Worm (Caenorhabditis elegans) whole organism, mixed stage, embryonic: Measurements from ENCODE around the gene T14G12.6.

Source experiments
- M03D4.4 ChIP-seq: sonication (generic microtip); optimal IDR thresholded peaks from 2 replicates; lab custom pipeline; 2017; ENCODE audit warnings: mild to moderate bottlenecking, missing genetic modification characterization, missing compliant biosample characterization
- bed-3 ChIP-seq: fragments of 200-800 bp; sonication (Bioruptor generic); optimal IDR thresholded peaks from 3 replicates; lab custom pipeline; 2018; ENCODE audit warnings: mild to moderate bottlenecking, missing genetic modification characterization, moderate library complexity, missing compliant biosample characterization
- blmp-1 ChIP-seq: fragments of 150-350 bp; optimal IDR thresholded peaks from 2 replicates; lab custom pipeline; 2014; ENCODE audit warnings: missing biosample characterization, missing genetic modification characterization
- ceh-39 ChIP-seq: fragments of 150-350 bp; optimal IDR thresholded peaks from 2 replicates; lab custom pipeline; 2014; ENCODE audit warnings: missing biosample characterization, missing genetic modification characterization
- ceh-43 ChIP-seq: fragments of 200-800 bp; sonication (Bioruptor generic); optimal IDR thresholded peaks from 2 replicates; lab custom pipeline; 2018; ENCODE audit warnings: mild to moderate bottlenecking, missing genetic modification characterization, moderate library complexity, missing compliant biosample characterization
- ceh-83 ChIP-seq: fragments of 200-800 bp; sonication (Bioruptor generic); optimal IDR thresholded peaks from 2 replicates; lab custom pipeline; 2018; ENCODE audit warnings: mild to moderate bottlenecking, missing genetic modification characterization, missing compliant biosample characterization
- ces-1 ChIP-seq: fragments of 150-350 bp; optimal IDR thresholded peaks from 2 replicates; lab custom pipeline; 2014; ENCODE audit warnings: missing biosample characterization, missing genetic modification reagents, missing genetic modification characterization
- drap-1 ChIP-seq: fragments of 200-800 bp; sonication (Bioruptor generic); optimal IDR thresholded peaks from 3 replicates; lab custom pipeline; 2018; ENCODE audit warnings: mild to moderate bottlenecking, missing genetic modification characterization, missing compliant biosample characterization
- elt-1 ChIP-seq: sonication (generic microtip); optimal IDR thresholded peaks from 2 replicates; lab custom pipeline; 2017; ENCODE audit warnings: missing genetic modification characterization, mild to moderate bottlenecking, missing compliant biosample characterization, antibody characterized with exemption, moderate library complexity, borderline replicate concordance; ENCODE audit not compliant: insufficient read depth
- elt-3 ChIP-seq: fragments of 150-350 bp; optimal IDR thresholded peaks from 2 replicates; lab custom pipeline; 2014; ENCODE audit warnings: missing biosample characterization, missing genetic modification characterization
- flh-1 ChIP-seq: fragments of 200-800 bp; sonication (Bioruptor generic); optimal IDR thresholded peaks from 2 replicates; lab custom pipeline; 2018; ENCODE audit warnings: mild to moderate bottlenecking, missing genetic modification characterization, moderate library complexity, missing compliant biosample characterization
- ham-2 ChIP-seq: fragments of 200-800 bp; sonication (Bioruptor generic); optimal IDR thresholded peaks from 2 replicates; lab custom pipeline; 2018; ENCODE audit warnings: mild to moderate bottlenecking, missing genetic modification characterization, missing compliant biosample characterization
- hlh-1 ChIP-seq: fragments of 150-350 bp; optimal IDR thresholded peaks from 2 replicates; lab custom pipeline; 2014; ENCODE audit warnings: missing biosample characterization, missing genetic modification reagents, missing genetic modification characterization
- lin-13 ChIP-seq: fragments of 150-350 bp; optimal IDR thresholded peaks from 2 replicates; lab custom pipeline; 2014; ENCODE audit warnings: missing biosample characterization, missing genetic modification characterization
- lin-32 ChIP-seq: fragments of 200-800 bp; sonication (Bioruptor generic); optimal IDR thresholded peaks from 2 replicates; lab custom pipeline; 2018; ENCODE audit warnings: mild to moderate bottlenecking, missing genetic modification characterization, missing compliant biosample characterization
- mab-5 ChIP-seq: fragments of 150-350 bp; optimal IDR thresholded peaks from 2 replicates; lab custom pipeline; 2014; ENCODE audit warnings: missing biosample characterization, missing genetic modification characterization
- mep-1 ChIP-seq: fragments of 150-350 bp; optimal IDR thresholded peaks from 2 replicates; lab custom pipeline; 2017; ENCODE audit warnings: missing biosample characterization, missing genetic modification reagents, missing genetic modification characterization, inconsistent platforms
- mls-2 ChIP-seq: sonication (generic microtip); optimal IDR thresholded peaks from 2 replicates; lab custom pipeline; 2016; ENCODE audit warnings: mild to moderate bottlenecking, missing genetic modification characterization, moderate library complexity, missing compliant biosample characterization
- nhr-2 ChIP-seq: fragments of 150-350 bp; optimal IDR thresholded peaks from 2 replicates; lab custom pipeline; 2014; ENCODE audit warnings: missing biosample characterization, missing genetic modification characterization
- nhr-237 ChIP-seq: fragments of 150-350 bp; optimal IDR thresholded peaks from 2 replicates; lab custom pipeline; 2014; ENCODE audit warnings: missing biosample characterization, missing genetic modification characterization
- nhr-28 ChIP-seq: fragments of 150-350 bp; optimal IDR thresholded peaks from 2 replicates; lab custom pipeline; 2014; ENCODE audit warnings: missing biosample characterization, missing genetic modification characterization
- pha-4 ChIP-seq: fragments of 150-350 bp; optimal IDR thresholded peaks from 2 replicates; lab custom pipeline; 2018; ENCODE audit warnings: missing biosample characterization, missing genetic modification reagents, missing genetic modification characterization
- sem-2 ChIP-seq: fragments of 200-800 bp; sonication (Bioruptor generic); optimal IDR thresholded peaks from 2 replicates; lab custom pipeline; 2018; ENCODE audit warnings: mild to moderate bottlenecking, missing genetic modification characterization, missing compliant biosample characterization
- snpc-4 ChIP-seq: fragments of 150-350 bp; optimal IDR thresholded peaks from 2 replicates; lab custom pipeline; 2014; ENCODE audit warnings: missing biosample characterization, missing genetic modification characterization
- sptf-1 ChIP-seq: sonication (generic microtip); optimal IDR thresholded peaks from 2 replicates; lab custom pipeline; 2017; ENCODE audit warnings: mild to moderate bottlenecking, missing genetic modification characterization, moderate library complexity, missing compliant biosample characterization
- unc-62 ChIP-seq: fragments of 150-350 bp; optimal IDR thresholded peaks from 2 replicates; lab custom pipeline; 2014; ENCODE audit warnings: missing biosample characterization, missing genetic modification reagents, missing genetic modification characterization
- zip-8 ChIP-seq: fragments of 150-350 bp; optimal IDR thresholded peaks from 2 replicates; lab custom pipeline; 2014; ENCODE audit warnings: missing biosample characterization, missing genetic modification characterization

T14G12.6 gene

DNA sequence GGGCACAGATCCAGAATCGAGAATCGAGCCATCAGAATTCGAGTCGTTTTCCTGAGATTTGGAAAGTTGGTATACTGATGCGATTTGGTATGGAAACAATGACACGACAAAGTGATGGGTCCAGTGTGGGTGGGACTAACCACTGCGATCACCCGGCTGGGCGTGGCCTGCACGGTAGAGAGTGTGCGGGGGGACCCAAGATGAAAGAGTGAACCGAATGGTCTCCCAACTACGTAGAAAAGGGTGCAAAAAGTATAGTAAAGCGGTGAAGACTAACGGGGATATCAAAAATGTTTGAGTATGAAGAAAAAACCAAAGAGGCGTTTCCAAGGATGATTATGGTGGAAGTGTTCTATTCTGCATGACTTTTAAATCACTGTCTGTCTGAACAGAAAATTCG is 17.0 kb downstream of the T14G12.6 start, which contains the start of gene fkh-2:
fkh-2 (minus strand) TSS at position 101 of the 400 bp plus-strand sequence.
- TF ChIP-seq mab-5 (tag; lab: Kevin White, UChicago), result no peak
- no peak for TF ChIP-seq M03D4.4 (tag; lab: Kevin White, UChicago)
- TF ChIP-seq flh-1 (GFP tag; lab: Kevin White, UChicago), result no peak
- TF ChIP-seq nhr-28, result no peak
- no peak for TF ChIP-seq nhr-237
- no peak for TF ChIP-seq drap-1 (GFP tag; lab: Kevin White, UChicago)
- TF ChIP-seq hlh-1 (tag; lab: Kevin White, UChicago), result no peak
- TF ChIP-seq elt-3 (tag; lab: Kevin White, UChicago), result no peak
- TF ChIP-seq pha-4 (tag; lab: Kevin White, UChicago), result no peak
- TF ChIP-seq lin-32 (GFP tag; lab: Kevin White, UChicago), result no peak
- TF ChIP-seq mls-2 (tag; lab: Kevin White, UChicago), result no peak
- TF ChIP-seq sem-2 (GFP tag; lab: Kevin White, UChicago), result no peak
- TF ChIP-seq sptf-1, result no peak
- no peak for TF ChIP-seq lin-13
- TF ChIP-seq ceh-43 (GFP tag; lab: Kevin White, UChicago), result no peak

DNA sequence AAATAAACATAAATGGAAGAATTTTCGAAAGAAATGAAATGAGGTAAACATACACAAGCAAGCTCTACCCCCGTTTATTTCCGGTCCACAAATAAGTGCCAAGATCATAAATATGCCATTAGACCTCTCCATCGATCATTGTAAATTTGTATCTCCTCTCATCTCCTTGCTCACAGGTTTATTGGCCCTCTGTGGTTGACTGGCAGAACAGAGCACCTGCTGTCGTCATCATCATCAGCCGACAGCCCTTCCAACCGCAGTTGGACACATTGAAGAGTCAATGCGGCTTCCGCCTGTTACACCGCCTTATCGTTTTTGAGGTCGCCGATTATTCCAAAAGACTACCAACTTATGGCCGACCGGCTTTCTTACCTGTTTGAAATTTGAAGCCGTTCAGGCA is 20.6 kb downstream of the T14G12.6 start:
- peak; percentile 88 for TF ChIP-seq hlh-1 (tag; lab: Kevin White, UChicago)
- peak; percentile 85 for TF ChIP-seq unc-62 (GFP tag; lab: Kevin White, UChicago)
- no peak for TF ChIP-seq sptf-1
- peak; percentile 66 for TF ChIP-seq nhr-2 (tag; lab: Kevin White, UChicago)

DNA sequence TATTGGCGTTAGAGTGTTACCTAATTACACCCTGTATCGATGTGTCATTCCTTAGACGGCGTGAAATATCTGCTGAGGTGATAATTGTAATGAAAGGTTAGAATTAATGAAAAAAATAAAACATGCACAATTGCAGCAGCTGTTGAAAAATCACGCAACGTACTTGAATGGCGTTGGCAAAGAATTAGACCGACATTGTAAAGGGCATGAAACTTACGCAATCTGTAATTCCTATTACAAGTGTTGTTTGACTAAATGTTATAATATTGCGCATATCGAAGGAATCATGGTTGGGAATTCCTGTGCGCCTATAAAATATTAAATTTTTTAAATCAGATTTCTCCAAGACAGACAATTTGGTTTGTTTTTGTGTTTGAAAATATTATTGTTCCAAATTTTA is 25.5 kb downstream of the T14G12.6 start, which contains the start of gene tag-18:
tag-18 (minus strand) TSS at position 305 of the 400 bp plus-strand sequence.
- peak; percentile 86 for TF ChIP-seq zip-8 (tag; lab: Kevin White, UChicago)
- no peak for TF ChIP-seq blmp-1 (tag; lab: Kevin White, UChicago)
- no peak for TF ChIP-seq mep-1 (tag; lab: Kevin White, UChicago)
- TF ChIP-seq nhr-28, result no peak
- no peak for TF ChIP-seq hlh-1 (tag; lab: Kevin White, UChicago)
- no peak for TF ChIP-seq lin-13
- TF ChIP-seq sem-2 (GFP tag; lab: Kevin White, UChicago), result no peak
- TF ChIP-seq nhr-2 (tag; lab: Kevin White, UChicago), result peak; percentile 82
- no peak for TF ChIP-seq nhr-237

DNA sequence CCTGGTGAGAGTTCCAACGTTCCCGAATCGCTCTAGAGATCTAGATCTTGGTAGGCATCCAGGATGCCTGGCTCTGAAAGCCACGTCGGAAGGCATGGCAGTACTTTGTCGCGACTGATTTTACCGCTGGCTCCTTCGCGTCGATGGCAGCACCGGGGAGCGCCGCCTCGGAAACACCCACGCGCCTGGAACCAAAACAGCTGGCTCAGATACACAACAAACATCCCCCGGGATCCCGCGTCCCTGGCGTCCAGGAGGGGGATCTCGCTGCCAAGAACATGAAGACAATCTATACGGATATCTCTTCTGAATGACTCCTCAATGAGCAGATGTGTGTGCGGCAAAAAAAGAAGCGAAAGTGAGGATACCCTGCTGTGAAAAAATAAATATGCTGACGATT is 25.9 kb downstream of the T14G12.6 start:
- TF ChIP-seq lin-13 (no peak), hlh-1 (tag; lab: Kevin White, UChicago) (peak; percentile 73), ceh-83 (GFP tag; lab: Kevin White, UChicago) (no peak), bed-3 (no peak), elt-1 (tag; lab: Kevin White, UChicago) (no peak), ces-1 (GFP tag; lab: Kevin White, UChicago) (no peak), zip-8 (tag; lab: Kevin White, UChicago) (no peak)

DNA sequence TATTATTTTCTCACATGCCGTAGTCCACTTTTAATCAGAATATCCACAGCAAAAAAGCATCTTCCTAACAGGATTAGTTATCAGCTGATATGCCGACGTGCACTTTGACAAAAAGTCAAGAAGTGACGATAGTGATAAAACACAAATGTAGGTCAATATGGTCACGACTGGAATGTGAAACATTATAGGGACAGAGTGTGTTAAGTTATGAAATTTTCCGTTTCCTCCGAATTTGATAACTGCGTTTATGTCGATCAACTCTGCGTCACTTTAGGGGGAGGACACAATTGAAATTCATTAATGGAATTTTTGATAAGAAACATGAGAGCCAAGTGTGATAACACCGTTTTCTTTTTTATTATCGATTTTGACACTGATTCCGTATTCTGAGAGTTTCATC is 30.3 kb downstream of the T14G12.6 start, which contains the start of gene aex-4:
aex-4 (plus strand) TSS at position 312 of the 400 bp plus-strand sequence.
- TF ChIP-seq ceh-39 (tag; lab: Kevin White, UChicago), result no peak
- no peak for TF ChIP-seq blmp-1 (tag; lab: Kevin White, UChicago)
- no peak for TF ChIP-seq snpc-4 (tag; lab: Kevin White, UChicago)

DNA sequence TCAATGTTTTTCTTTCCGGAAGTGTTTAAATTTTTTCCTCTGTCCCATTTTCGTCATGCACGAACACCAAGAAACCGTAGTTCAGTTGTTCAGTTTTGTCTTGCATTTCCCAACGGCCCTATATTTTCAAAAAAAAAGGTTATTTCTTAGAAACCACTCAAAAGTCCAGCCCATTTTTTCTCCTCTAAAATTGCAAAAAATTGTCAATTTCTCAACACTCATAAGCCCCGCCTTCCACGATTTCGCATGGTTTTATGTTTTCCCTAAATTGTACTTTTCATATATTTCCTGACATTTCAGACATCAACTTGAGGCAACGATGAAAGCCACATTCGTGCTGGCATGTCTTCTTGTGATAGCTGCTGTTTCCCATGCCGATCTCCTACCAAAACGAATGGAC is 32.0 kb downstream of the T14G12.6 start, which contains the start of gene nlp-1:
nlp-1 (plus strand) TSS at position 301 of the 400 bp plus-strand sequence.
- TF ChIP-seq ces-1 (GFP tag; lab: Kevin White, UChicago) (no peak), ceh-43 (GFP tag; lab: Kevin White, UChicago) (no peak), unc-62 (GFP tag; lab: Kevin White, UChicago) (no peak), ham-2 (GFP tag; lab: Kevin White, UChicago) (no peak), ceh-39 (tag; lab: Kevin White, UChicago) (no peak), ceh-83 (GFP tag; lab: Kevin White, UChicago) (no peak), lin-32 (GFP tag; lab: Kevin White, UChicago) (no peak), snpc-4 (tag; lab: Kevin White, UChicago) (no peak)
